Fruit fly (Drosophila melanogaster) whole organism, embryonic: ENCODE measurements around the gene CG8870.

ENCODE experiments used
- Atf6 ChIP-seq: fragments of 200-800 bp; sonication (Bioruptor generic); IDR thresholded peaks from 2 replicates; pipeline ENCODE4 v1.3.6; 2022; ENCODE audit warnings: missing biosample characterization, missing genetic modification characterization
- BtbVII ChIP-seq: fragments of 200-800 bp; sonication (Bioruptor generic); optimal IDR thresholded peaks from 3 replicates; lab custom pipeline; 2017; ENCODE audit warnings: missing biosample characterization, mild to moderate bottlenecking, missing genetic modification characterization
- CG10431 ChIP-seq: fragments of 200-800 bp; sonication (Bioruptor generic); optimal IDR thresholded peaks from 3 replicates; lab custom pipeline; 2018; ENCODE audit warnings: missing biosample characterization, mild to moderate bottlenecking, missing genetic modification characterization
- CG10565 ChIP-seq: fragments of 200-800 bp; sonication (Bioruptor generic); optimal IDR thresholded peaks from 3 replicates; lab custom pipeline; 2016; ENCODE audit warnings: missing biosample characterization, mild to moderate bottlenecking, missing genetic modification characterization
- CG11093 ChIP-seq: fragments of 200-800 bp; sonication (Bioruptor generic); IDR thresholded peaks from 3 replicates; pipeline ENCODE4 v1.3.6; 2022; ENCODE audit warnings: missing biosample characterization, missing genetic modification characterization
- CG12155 ChIP-seq: fragments of 200-800 bp; sonication (Bioruptor generic); optimal IDR thresholded peaks from 3 replicates; lab custom pipeline; 2016; ENCODE audit warnings: missing biosample characterization, missing genetic modification characterization
- CG12769 ChIP-seq: fragments of 200-800 bp; sonication (Bioruptor generic); optimal IDR thresholded peaks from 2 replicates; lab custom pipeline; 2019; ENCODE audit warnings: missing biosample characterization, mild to moderate bottlenecking, missing genetic modification characterization, moderate library complexity
- CG17359 ChIP-seq: fragments of 200-800 bp; sonication (Bioruptor generic); optimal IDR thresholded peaks from 3 replicates; lab custom pipeline; 2018; ENCODE audit warnings: missing biosample characterization, mild to moderate bottlenecking, missing genetic modification characterization, moderate library complexity
- CG17568 ChIP-seq: fragments of 200-800 bp; sonication (Bioruptor generic); optimal IDR thresholded peaks from 2 replicates; lab custom pipeline; 2018; ENCODE audit warnings: missing biosample characterization, mild to moderate bottlenecking, missing genetic modification characterization, moderate library complexity
- CG18619 ChIP-seq: fragments of 200-800 bp; sonication (Bioruptor generic); optimal IDR thresholded peaks from 3 replicates; lab custom pipeline; 2017; ENCODE audit warnings: missing biosample characterization, mild to moderate bottlenecking, missing genetic modification characterization
- CG31224 ChIP-seq: fragments of 200-800 bp; sonication (Bioruptor generic); IDR thresholded peaks from 2 replicates; pipeline ENCODE4 v1.3.6; 2022; ENCODE audit warnings: missing biosample characterization, missing genetic modification characterization
- CG32767 ChIP-seq: fragments of 200-800 bp; sonication (Bioruptor generic); IDR thresholded peaks from 2 replicates; pipeline ENCODE4 v1.3.6; 2022; ENCODE audit warnings: missing biosample characterization, missing genetic modification characterization
- CG34224 ChIP-seq: fragments of 200-800 bp; sonication (Bioruptor generic); IDR thresholded peaks from 3 replicates; pipeline ENCODE4 v1.3.6; 2022; ENCODE audit warnings: missing biosample characterization, missing genetic modification characterization; ENCODE audit not compliant: partially characterized antibody
- CG3726 ChIP-seq: fragments of 200-800 bp; sonication (Bioruptor generic); IDR thresholded peaks from 3 replicates; pipeline ENCODE4, ENCODE4 v1.3.6; 2022; ENCODE audit warnings: missing biosample characterization, missing genetic modification characterization
- CG43689 ChIP-seq: fragments of 200-800 bp; sonication (Bioruptor generic); IDR thresholded peaks from 2 replicates; pipeline ENCODE4 v1.3.6; 2022; ENCODE audit warnings: missing biosample characterization, missing genetic modification characterization
- CG6654 ChIP-seq: fragments of 200-800 bp; sonication (Bioruptor generic); optimal IDR thresholded peaks from 2 replicates; lab custom pipeline; 2017; ENCODE audit warnings: missing biosample characterization, mild to moderate bottlenecking, missing genetic modification characterization
- CG7928 ChIP-seq: fragments of 200-800 bp; sonication (Bioruptor generic); optimal IDR thresholded peaks from 2 replicates; lab custom pipeline; 2017; ENCODE audit warnings: missing biosample characterization, mild to moderate bottlenecking, missing genetic modification characterization
- CG8089 ChIP-seq: fragments of 200-800 bp; sonication (Bioruptor generic); optimal IDR thresholded peaks from 3 replicates; lab custom pipeline; 2016; ENCODE audit warnings: missing biosample characterization, missing genetic modification characterization
- CG8290 ChIP-seq, 3 experiments: fragments of 200-800 bp; sonication (Bioruptor generic); optimal IDR thresholded peaks; 2 replicates each; lab custom pipeline; 2016 to 2019; ENCODE audit warnings: missing biosample characterization in 3 of 3, missing genetic modification characterization in 3 of 3, mild to moderate bottlenecking in 2 of 3, moderate library complexity in 1 of 3
- CG8388 ChIP-seq: fragments of 200-800 bp; sonication (Bioruptor generic); optimal IDR thresholded peaks from 2 replicates; lab custom pipeline; 2019; ENCODE audit warnings: missing biosample characterization, mild to moderate bottlenecking, missing genetic modification characterization, moderate library complexity
- HmgZ ChIP-seq: fragments of 200-800 bp; sonication (Bioruptor generic); optimal IDR thresholded peaks from 2 replicates; lab custom pipeline; 2018; ENCODE audit warnings: missing biosample characterization, mild to moderate bottlenecking, missing genetic modification characterization
- Hr78 ChIP-seq, 2 experiments: fragments of 200-800 bp in 1 of 2; fragments of >200 bp in 1 of 2; sonication (Bioruptor generic) in 1 of 2; optimal IDR thresholded peaks; 2 replicates each; lab custom pipeline; 2017 to 2019; ENCODE audit warnings: missing biosample characterization in 2 of 2, missing genetic modification characterization in 2 of 2, mild to moderate bottlenecking in 1 of 2, moderate library complexity in 1 of 2
- Med ChIP-seq: fragments of 200-800 bp; sonication (Bioruptor generic); peaks from one replicate; lab custom pipeline; 2016; ENCODE audit warnings: missing biosample characterization, missing genetic modification characterization, mild to moderate bottlenecking, inconsistent platforms, moderate library complexity
- Scr ChIP-seq: fragments of 200-800 bp; sonication (Bioruptor generic); IDR thresholded peaks from 2 replicates; pipeline ENCODE4 v1.3.6; 2022; ENCODE audit warnings: missing biosample characterization, missing genetic modification characterization; ENCODE audit not compliant: partially characterized antibody
- Sox100B ChIP-seq: fragments of 200-800 bp; sonication (Bioruptor generic); optimal IDR thresholded peaks from 3 replicates; lab custom pipeline; 2018; ENCODE audit warnings: missing biosample characterization, mild to moderate bottlenecking, missing genetic modification characterization
- Sry-δ ChIP-seq: fragments of 200-800 bp; sonication (Bioruptor generic); optimal IDR thresholded peaks from 2 replicates; lab custom pipeline; 2016; ENCODE audit warnings: missing biosample characterization, missing genetic modification characterization
- aop ChIP-seq: fragments of 200-800 bp; sonication (Bioruptor generic); IDR thresholded peaks from 2 replicates; pipeline ENCODE4 v1.3.6; 2022; ENCODE audit warnings: missing biosample characterization, missing genetic modification characterization
- ap ChIP-seq: fragments of 200-800 bp; sonication (Bioruptor generic); IDR thresholded peaks from 2 replicates; pipeline ENCODE4 v1.3.6; 2022; ENCODE audit warnings: missing biosample characterization, missing genetic modification characterization
- ase ChIP-seq: fragments of 200-800 bp; sonication (Bioruptor generic); IDR thresholded peaks from 3 replicates; pipeline ENCODE4 v1.3.6; 2022; ENCODE audit warnings: missing biosample characterization, missing genetic modification characterization
- bcd ChIP-seq: fragments of 200-800 bp; sonication (Bioruptor generic); optimal IDR thresholded peaks from 2 replicates; lab custom pipeline; 2017; ENCODE audit warnings: missing biosample characterization, mild to moderate bottlenecking, missing genetic modification characterization
- bowl ChIP-seq: fragments of 200-800 bp; sonication (Bioruptor generic); IDR thresholded peaks from 2 replicates; pipeline ENCODE4 v1.3.6; 2022; ENCODE audit warnings: missing biosample characterization, missing genetic modification characterization
- caup ChIP-seq: fragments of 200-800 bp; sonication (Bioruptor generic); optimal IDR thresholded peaks from 3 replicates; lab custom pipeline; 2017; ENCODE audit warnings: missing biosample characterization, mild to moderate bottlenecking, missing genetic modification characterization, moderate library complexity; ENCODE audit not compliant: severe bottlenecking
- crc ChIP-seq: fragments of 200-800 bp; sonication (Bioruptor generic); optimal IDR thresholded peaks from 2 replicates; lab custom pipeline; 2016; ENCODE audit warnings: missing biosample characterization, missing genetic modification characterization
- exex ChIP-seq: fragments of 200-800 bp; sonication (Bioruptor generic); optimal IDR thresholded peaks from 4 replicates; lab custom pipeline; 2018; ENCODE audit warnings: missing biosample characterization, mild to moderate bottlenecking, missing genetic modification characterization, moderate library complexity
- fd96Cb ChIP-seq: fragments of 200-800 bp; sonication (Bioruptor generic); optimal IDR thresholded peaks from 2 replicates; lab custom pipeline; 2018; ENCODE audit warnings: missing biosample characterization, mild to moderate bottlenecking, missing genetic modification characterization, moderate library complexity
- gsb ChIP-seq: fragments of 200-800 bp; sonication (Bioruptor generic); IDR thresholded peaks from 2 replicates; pipeline ENCODE4 v1.3.6; 2022; ENCODE audit warnings: missing biosample characterization, missing genetic modification characterization
- maf-S ChIP-seq: fragments of 200-800 bp; sonication (Bioruptor generic); optimal IDR thresholded peaks from 2 replicates; lab custom pipeline; 2016; ENCODE audit warnings: missing biosample characterization, missing genetic modification characterization
- mirr ChIP-seq: fragments of 200-800 bp; sonication (Bioruptor generic); optimal IDR thresholded peaks from 3 replicates; lab custom pipeline; 2018; ENCODE audit warnings: missing biosample characterization, mild to moderate bottlenecking, missing genetic modification characterization
- otp ChIP-seq: fragments of 200-800 bp; sonication (Bioruptor generic); IDR thresholded peaks from 3 replicates; pipeline ENCODE4, ENCODE4 v1.3.6; 2022; ENCODE audit warnings: missing biosample characterization, missing genetic modification characterization
- pfk ChIP-seq: fragments of 200-800 bp; sonication (Bioruptor generic); optimal IDR thresholded peaks from 2 replicates; lab custom pipeline; 2018; ENCODE audit warnings: missing biosample characterization, mild to moderate bottlenecking, missing genetic modification characterization, moderate library complexity
- pzg ChIP-seq: fragments of 200-800 bp; sonication (Bioruptor generic); optimal IDR thresholded peaks from 3 replicates; lab custom pipeline; 2018; ENCODE audit warnings: missing biosample characterization, mild to moderate bottlenecking, missing genetic modification characterization, moderate library complexity
- sens ChIP-seq: fragments of 200-800 bp; sonication (Bioruptor generic); peaks from one replicate; lab custom pipeline; 2016; ENCODE audit warnings: missing biosample characterization, missing genetic modification characterization
- shn ChIP-seq: fragments of 200-800 bp; sonication (Bioruptor generic); optimal IDR thresholded peaks from 3 replicates; lab custom pipeline; 2016; ENCODE audit warnings: missing biosample characterization, missing genetic modification characterization
- so ChIP-seq: fragments of 200-800 bp; sonication (Bioruptor generic); IDR thresholded peaks from 3 replicates; pipeline ENCODE4 v1.3.6; 2022; ENCODE audit warnings: missing biosample characterization, missing genetic modification characterization
- tio ChIP-seq: fragments of 200-800 bp; sonication (Bioruptor generic); optimal IDR thresholded peaks from 2 replicates; lab custom pipeline; 2017; ENCODE audit warnings: missing biosample characterization, missing genetic modification characterization, inconsistent platforms
- tll ChIP-seq, 2 experiments: fragments of 200-800 bp in 1 of 2; fragments of >200 bp in 1 of 2; sonication (Bioruptor generic) in 1 of 2; optimal IDR thresholded peaks; 2 replicates each; lab custom pipeline; 2017 to 2019; ENCODE audit warnings: missing biosample characterization in 2 of 2, missing genetic modification characterization in 2 of 2, mild to moderate bottlenecking in 1 of 2, moderate library complexity in 1 of 2
- ttk ChIP-seq: fragments of 200-800 bp; sonication (Bioruptor generic); IDR thresholded peaks from 2 replicates; pipeline ENCODE4 v2.1.2; 2022; ENCODE audit warnings: missing biosample characterization, missing genetic modification characterization
- unpg ChIP-seq: fragments of 200-800 bp; sonication (Bioruptor generic); optimal IDR thresholded peaks from 3 replicates; lab custom pipeline; 2018; ENCODE audit warnings: missing biosample characterization, mild to moderate bottlenecking, missing genetic modification characterization, moderate library complexity
- wor ChIP-seq: fragments of 200-800 bp; sonication (Bioruptor generic); IDR thresholded peaks from 2 replicates; pipeline ENCODE4 v1.3.6; 2022; ENCODE audit warnings: missing biosample characterization, missing genetic modification characterization

The CG8870 gene

dm6 chr3R:13365665-13366414 lies 13.8 kb upstream of the CG8870 start (continued):
- TF ChIP-seq CG17359 (tag; lab: Kevin White, UChicago) (no peak), pfk (GFP tag; lab: Kevin White, UChicago) (no peak), exex (tag; lab: Kevin White, UChicago) (peak; percentile 65), ttk (GFP tag; lab: Robert Waterston, UW) (no peak), CG43689 (GFP tag; lab: Robert Waterston, UW) (no peak), CG17568 (GFP tag; lab: Kevin White, UChicago) (no peak), HmgZ (tag; lab: Kevin White, UChicago) (no peak), Sox100B (GFP tag; lab: Kevin White, UChicago) (no peak), CG7928 (GFP tag; lab: Kevin White, UChicago) (no peak), ap (GFP tag; lab: Robert Waterston, UW) (no peak), crc (no peak), caup (GFP tag; lab: Kevin White, UChicago) (peak; percentile 5), so (GFP tag; lab: Robert Waterston, UW) (0 out of 3 replicates have a peak, but pooled peaks have one; percentile 41), CG3726 (GFP tag; lab: Robert Waterston, UW) (no peak), pzg (GFP tag; lab: Kevin White, UChicago) (no peak), CG11093 (no peak), sens (peak; percentile 23), CG34224 (no peak), CG8388 (GFP tag; lab: Kevin White, UChicago) (no peak), tll (GFP tag; optimal IDR thresholded peaks at IDR 0.05; lab: Kevin White, UChicago) (no peak), Sry-δ (no peak), BtbVII (GFP tag; lab: Kevin White, UChicago) (peak; percentile 30), gsb (GFP tag; lab: Robert Waterston, UW) (no peak), CG6654 (GFP tag; lab: Kevin White, UChicago) (no peak), CG18619 (GFP tag; lab: Kevin White, UChicago) (no peak), Scr (GFP tag; lab: Robert Waterston, UW) (no peak), CG32767 (no peak), CG10431 (no peak), CG8290 (GFP tag; optimal IDR thresholded peaks at IDR 0.05; lab: Kevin White, UChicago) (no peak), CG8290 (tag; optimal IDR thresholded peaks at IDR 0.05; lab: Kevin White, UChicago) (peak in 1 of 2 experiments; percentile 44), CG12155 (GFP tag; lab: Kevin White, UChicago) (no peak), CG8089 (GFP tag; lab: Kevin White, UChicago) (no peak), otp (GFP tag; lab: Robert Waterston, UW) (no peak), CG12769 (tag; lab: Kevin White, UChicago) (peak; percentile 74), unpg (GFP tag; lab: Kevin White, UChicago) (no peak), tio (GFP tag; lab: Kevin White, UChicago) (no peak), bcd (GFP tag; lab: Kevin White, UChicago) (no peak), ase (GFP tag; lab: Robert Waterston, UW) (no peak), Med (GFP tag; lab: Kevin White, UChicago) (peak; percentile 58), CG31224 (GFP tag; lab: Robert Waterston, UW) (no peak), fd96Cb (tag; lab: Kevin White, UChicago) (no peak), Hr78 (GFP tag; optimal IDR thresholded peaks at IDR 0.05; lab: Kevin White, UChicago) (peak in 1 of 2 experiments; percentile 29), shn (no peak), Atf6 (GFP tag; lab: Robert Waterston, UW) (no peak), maf-S (GFP tag; lab: Kevin White, UChicago) (no peak), wor (GFP tag; lab: Robert Waterston, UW) (no peak), aop (GFP tag; lab: Robert Waterston, UW) (no peak), mirr (peak; percentile 82), bowl (GFP tag; lab: Robert Waterston, UW) (no peak), CG10565 (GFP tag; lab: Kevin White, UChicago) (no peak)
